Worm (Caenorhabditis elegans): ENCODE results near the gene sra-12.

DNA sequence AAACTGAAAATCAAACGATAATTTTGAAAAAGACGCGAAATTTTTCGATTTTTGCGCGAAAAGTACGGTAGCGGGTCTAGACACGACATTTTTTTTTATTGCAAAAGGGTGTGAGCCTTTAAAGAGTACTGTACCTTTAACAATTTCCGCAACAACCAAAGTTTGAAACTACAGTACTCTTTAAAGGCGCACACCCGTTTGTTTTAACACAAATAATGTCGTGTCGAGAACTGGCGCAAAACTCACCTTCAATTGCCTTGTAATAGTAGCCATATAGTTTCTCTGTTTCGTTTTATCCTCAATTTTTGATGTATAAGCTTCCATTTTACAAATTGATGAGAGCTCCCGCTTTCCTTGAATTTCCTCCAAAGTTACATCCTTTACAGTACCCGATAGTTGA lies 19.0 kb downstream of the sra-12 start:
- TF ChIP-seq ceh-36 (tag; optimal IDR thresholded peaks at IDR 0.05) (no peak), tbx-37 (GFP tag; conservative IDR thresholded peaks at IDR 0.05) (no peak), B0310.2 (tag; optimal IDR thresholded peaks at IDR 0.05) (no peak), pes-1 (GFP tag; IDR thresholded peaks at IDR 0.05) (no peak)
